Fruit fly (Drosophila melanogaster) whole organism, prepupa: Measurements from ENCODE around the gene dind.

Experiments used
- CG10631 ChIP-seq: fragments of 200-800 bp; sonication (Bioruptor generic); optimal IDR thresholded peaks from 2 replicates; lab custom pipeline; 2016; ENCODE audit warnings: missing biosample characterization, missing genetic modification characterization
- CG11762 ChIP-seq: fragments of 200-800 bp; sonication (Bioruptor generic); optimal IDR thresholded peaks from 3 replicates; lab custom pipeline; 2016; ENCODE audit warnings: missing biosample characterization, missing genetic modification characterization; ENCODE audit not compliant: insufficient read depth
- CG11902 ChIP-seq: fragments of 200-800 bp; sonication (Bioruptor generic); optimal IDR thresholded peaks from 3 replicates; lab custom pipeline; 2016; ENCODE audit warnings: missing biosample characterization, missing genetic modification characterization
- CG3032 ChIP-seq: fragments of 200-800 bp; optimal IDR thresholded peaks from 2 replicates; lab custom pipeline; 2019; ENCODE audit warnings: missing biosample characterization, mild to moderate bottlenecking, missing genetic modification characterization, moderate library complexity
- CG32006 ChIP-seq: fragments of 200-800 bp; sonication (Bioruptor generic); optimal IDR thresholded peaks from 3 replicates; lab custom pipeline; 2017; ENCODE audit warnings: missing biosample characterization, mild to moderate bottlenecking, missing genetic modification characterization
- CG34406 ChIP-seq: fragments of 200-800 bp; sonication (Bioruptor generic); optimal IDR thresholded peaks from 3 replicates; lab custom pipeline; 2016; ENCODE audit warnings: missing biosample characterization, missing genetic modification characterization
- CG3919 ChIP-seq: fragments of 200-800 bp; sonication (Bioruptor generic); optimal IDR thresholded peaks from 3 replicates; lab custom pipeline; 2016; ENCODE audit warnings: missing biosample characterization, missing genetic modification characterization
- CG4318 ChIP-seq: fragments of 200-800 bp; sonication (Bioruptor generic); optimal IDR thresholded peaks from 3 replicates; lab custom pipeline; 2017; ENCODE audit warnings: missing biosample characterization, mild to moderate bottlenecking, missing genetic modification characterization
- CG6276 ChIP-seq: fragments of 200-800 bp; sonication (Bioruptor generic); optimal IDR thresholded peaks from 2 replicates; lab custom pipeline; 2017; ENCODE audit warnings: missing biosample characterization, mild to moderate bottlenecking, missing genetic modification characterization
- CG6792 ChIP-seq: fragments of 200-800 bp; sonication (Bioruptor generic); optimal IDR thresholded peaks from 3 replicates; lab custom pipeline; 2016; ENCODE audit warnings: missing biosample characterization, missing genetic modification characterization
- CG6808 ChIP-seq: fragments of 200-800 bp; sonication (Bioruptor generic); optimal IDR thresholded peaks from 3 replicates; lab custom pipeline; 2017; ENCODE audit warnings: missing biosample characterization, missing genetic modification characterization, mild to moderate bottlenecking, moderate library complexity, missing genetic modification reagents
- CG6854 ChIP-seq: fragments of 200-800 bp; sonication (Bioruptor generic); optimal IDR thresholded peaks from 2 replicates; lab custom pipeline; 2017; ENCODE audit warnings: missing biosample characterization, mild to moderate bottlenecking, missing genetic modification characterization
- CG7368 ChIP-seq: fragments of 200-800 bp; sonication (Bioruptor generic); optimal IDR thresholded peaks from 3 replicates; lab custom pipeline; 2016; ENCODE audit warnings: missing biosample characterization, missing genetic modification characterization
- CG8119 ChIP-seq: fragments of 200-800 bp; sonication (Bioruptor generic); IDR thresholded peaks from 3 replicates; pipeline ENCODE4 v1.3.6; 2022; ENCODE audit warnings: missing biosample characterization, missing genetic modification characterization
- CG8319 ChIP-seq: fragments of 200-800 bp; sonication (Bioruptor generic); optimal IDR thresholded peaks from 3 replicates; lab custom pipeline; 2016; ENCODE audit warnings: missing biosample characterization, missing genetic modification characterization
- CG8632 ChIP-seq: fragments of 200-800 bp; sonication (Bioruptor generic); optimal IDR thresholded peaks from 3 replicates; lab custom pipeline; 2016; ENCODE audit warnings: missing biosample characterization, missing genetic modification characterization
- CG9139 ChIP-seq: fragments of 200-800 bp; sonication (Bioruptor generic); optimal IDR thresholded peaks from 3 replicates; lab custom pipeline; 2017; ENCODE audit warnings: missing biosample characterization, mild to moderate bottlenecking, missing genetic modification characterization
- Eip75B ChIP-seq: fragments of 200-800 bp; sonication (Bioruptor generic); optimal IDR thresholded peaks from 3 replicates; lab custom pipeline; 2016; ENCODE audit warnings: missing biosample characterization, missing genetic modification characterization
- Eip78C ChIP-seq: fragments of 200-800 bp; sonication (Bioruptor generic); peaks from one replicate; lab custom pipeline; 2016; ENCODE audit warnings: missing biosample characterization, missing genetic modification characterization
- Eip93F ChIP-seq: fragments of 200-800 bp; sonication (Bioruptor generic); optimal IDR thresholded peaks from 2 replicates; lab custom pipeline; 2016; ENCODE audit warnings: missing biosample characterization, mild to moderate bottlenecking, missing genetic modification characterization
- Ets21C ChIP-seq: fragments of 200-800 bp; sonication (Bioruptor generic); optimal IDR thresholded peaks from 3 replicates; lab custom pipeline; 2016; ENCODE audit warnings: missing biosample characterization, missing genetic modification characterization
- Gug ChIP-seq: fragments of 200-800 bp; sonication (Bioruptor generic); IDR thresholded peaks from 2 replicates; pipeline ENCODE4 v1.3.6; 2022; ENCODE audit warnings: missing biosample characterization, missing genetic modification characterization
- Hr38 ChIP-seq: sonication (Bioruptor generic); optimal IDR thresholded peaks from 2 replicates; lab custom pipeline; 2016; ENCODE audit warnings: missing biosample characterization, missing genetic modification characterization
- Hr39 ChIP-seq: fragments of 200-800 bp; sonication (Bioruptor generic); optimal IDR thresholded peaks from 2 replicates; lab custom pipeline; 2016; ENCODE audit warnings: missing biosample characterization, missing genetic modification characterization
- Hr4 ChIP-seq: fragments of 200-800 bp; sonication (Bioruptor generic); optimal IDR thresholded peaks from 3 replicates; lab custom pipeline; 2016; ENCODE audit warnings: missing biosample characterization, missing genetic modification characterization
- Met ChIP-seq: fragments of 200-800 bp; sonication (Bioruptor generic); optimal IDR thresholded peaks from 3 replicates; lab custom pipeline; 2016; ENCODE audit warnings: missing biosample characterization, missing genetic modification characterization
- Smox ChIP-seq: fragments of 200-800 bp; sonication (Bioruptor generic); optimal IDR thresholded peaks from 3 replicates; lab custom pipeline; 2016; ENCODE audit warnings: missing biosample characterization, missing genetic modification characterization
- Sox15 ChIP-seq: fragments of 200-800 bp; sonication (Bioruptor generic); optimal IDR thresholded peaks from 3 replicates; lab custom pipeline; 2016; ENCODE audit warnings: missing biosample characterization, missing genetic modification characterization
- acj6 ChIP-seq: fragments of 200-800 bp; sonication (Bioruptor generic); optimal IDR thresholded peaks from 3 replicates; lab custom pipeline; 2016; ENCODE audit warnings: missing biosample characterization, missing genetic modification characterization
- cyc ChIP-seq: fragments of 200-800 bp; sonication (Bioruptor generic); optimal IDR thresholded peaks from 3 replicates; lab custom pipeline; 2016; ENCODE audit warnings: missing biosample characterization, missing genetic modification characterization
- eg ChIP-seq: fragments of 200-800 bp; sonication (Bioruptor generic); IDR thresholded peaks from 3 replicates; pipeline ENCODE4 v1.3.6; 2022; ENCODE audit warnings: missing biosample characterization, missing genetic modification characterization
- esn ChIP-seq: fragments of 200-800 bp; sonication (Bioruptor generic); optimal IDR thresholded peaks from 2 replicates; lab custom pipeline; 2016; ENCODE audit warnings: missing biosample characterization, mild to moderate bottlenecking, missing genetic modification characterization, moderate library complexity
- fd85E ChIP-seq: fragments of 200-800 bp; sonication (Bioruptor generic); optimal IDR thresholded peaks from 3 replicates; lab custom pipeline; 2016; ENCODE audit warnings: missing biosample characterization, missing genetic modification characterization
- fkh ChIP-seq: fragments of 200-800 bp; sonication (Bioruptor generic); optimal IDR thresholded peaks from 3 replicates; lab custom pipeline; 2017; ENCODE audit warnings: missing biosample characterization, mild to moderate bottlenecking, missing genetic modification characterization, moderate library complexity
- lz ChIP-seq: fragments of 200-800 bp; sonication (Bioruptor generic); optimal IDR thresholded peaks from 3 replicates; lab custom pipeline; 2016; ENCODE audit warnings: missing biosample characterization, missing genetic modification characterization
- pdm3 ChIP-seq: fragments of 200-800 bp; sonication (Bioruptor generic); optimal IDR thresholded peaks from 3 replicates; lab custom pipeline; 2016; ENCODE audit warnings: missing biosample characterization, missing genetic modification characterization
- salr ChIP-seq, 2 experiments: fragments of 200-800 bp; sonication (Bioruptor generic); optimal IDR thresholded peaks; 3 replicates each; lab custom pipeline; 2016 to 2018; ENCODE audit warnings: missing biosample characterization in 2 of 2, missing genetic modification characterization in 2 of 2, mild to moderate bottlenecking in 1 of 2
- ss ChIP-seq, 2 experiments: fragments of 200-800 bp; sonication (Bioruptor generic); optimal IDR thresholded peaks; 2 replicates in 1 of 2; 3 replicates in 1 of 2; lab custom pipeline; 2017 to 2018; ENCODE audit warnings: mild to moderate bottlenecking in 2 of 2, missing biosample characterization in 2 of 2, missing genetic modification characterization in 2 of 2, moderate library complexity in 1 of 2
- svp ChIP-seq: fragments of 200-800 bp; sonication (Bioruptor generic); peaks from one replicate; lab custom pipeline; 2016; ENCODE audit warnings: missing biosample characterization, missing genetic modification characterization
- vri ChIP-seq: fragments of 200-800 bp; sonication (Bioruptor generic); optimal IDR thresholded peaks from 3 replicates; lab custom pipeline; 2016; ENCODE audit warnings: missing biosample characterization, mild to moderate bottlenecking, missing genetic modification characterization

Gene dind

DNA sequence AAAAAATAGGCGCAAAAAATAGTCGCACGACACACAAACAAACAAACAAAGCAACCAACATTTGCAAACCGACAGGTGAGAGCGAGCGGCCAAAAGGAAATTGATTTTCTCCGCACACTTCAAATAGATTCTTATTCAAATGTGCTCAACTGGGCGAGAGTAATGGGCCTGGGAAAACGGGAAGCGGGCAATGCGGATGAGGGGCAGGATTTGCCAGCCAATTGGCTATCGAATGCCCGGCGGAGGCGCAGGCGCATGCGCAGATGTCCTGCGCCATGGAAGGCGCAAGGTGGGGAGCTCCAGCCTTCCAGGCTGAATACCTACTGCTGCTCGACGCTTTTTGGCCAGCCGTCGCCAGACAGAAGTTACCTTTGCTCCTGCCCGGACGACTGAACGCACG, 27.8 kb upstream of the dind start, which contains the start of the genes ChAT and VAChT:
Gene ChAT (plus strand): TSS at position 352 of the 400 bp plus-strand sequence.
Gene VAChT (plus strand): TSS at position 352 of the 400 bp plus-strand sequence.
- TF ChIP-seq CG9139 (GFP tag; lab: Kevin White, UChicago) (no peak), CG11902 (GFP tag; lab: Kevin White, UChicago) (no peak), acj6 (GFP tag; lab: Kevin White, UChicago) (no peak), Met (GFP tag; lab: Kevin White, UChicago) (no peak), CG3919 (GFP tag; lab: Kevin White, UChicago) (no peak), eg (no peak), CG11762 (GFP tag; lab: Kevin White, UChicago) (no peak), ss (GFP tag; optimal IDR thresholded peaks at IDR 0.05; lab: Kevin White, UChicago) (no peak), cyc (no peak), Sox15 (no peak), lz (GFP tag; lab: Kevin White, UChicago) (no peak), Hr39 (GFP tag; lab: Kevin White, UChicago) (no peak), Ets21C (GFP tag; lab: Kevin White, UChicago) (no peak), fkh (GFP tag; lab: Kevin White, UChicago) (no peak), CG8319 (GFP tag; lab: Kevin White, UChicago) (no peak), fd85E (no peak), CG8119 (no peak)

DNA sequence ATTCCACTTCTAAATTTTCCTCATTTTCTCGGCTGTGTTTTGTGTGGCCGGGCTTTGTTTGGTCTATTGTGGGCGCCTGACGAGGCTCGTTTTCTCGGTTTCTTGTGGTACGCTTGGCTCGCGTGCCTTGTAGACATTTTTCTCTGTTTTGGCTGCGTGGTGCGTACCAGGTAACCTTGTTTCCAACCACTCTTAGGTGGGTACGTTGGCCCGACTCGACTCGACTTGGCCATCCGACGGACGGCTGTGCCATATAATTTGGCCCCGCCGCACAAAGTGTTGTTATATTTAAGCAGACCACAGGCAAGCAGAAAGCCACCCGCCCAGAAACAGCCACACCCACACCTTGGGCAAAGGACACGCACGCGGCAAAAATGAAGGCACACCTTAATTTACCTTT, 26.2 kb upstream of the dind start:
- TF ChIP-seq acj6 (GFP tag; lab: Kevin White, UChicago) (no peak), CG32006 (no peak), vri (GFP tag; lab: Kevin White, UChicago) (no peak), lz (GFP tag; lab: Kevin White, UChicago) (no peak), Smox (GFP tag; lab: Kevin White, UChicago) (no peak), eg (no peak), salr (GFP tag; optimal IDR thresholded peaks at IDR 0.05; lab: Kevin White, UChicago) (no peak), Eip75B (GFP tag; lab: Kevin White, UChicago) (no peak), Hr38 (GFP tag; lab: Kevin White, UChicago) (no peak), svp (GFP tag; lab: Kevin White, UChicago) (no peak), CG11902 (GFP tag; lab: Kevin White, UChicago) (no peak), Eip78C (GFP tag; lab: Kevin White, UChicago) (no peak), Gug (no peak), esn (GFP tag; lab: Kevin White, UChicago) (no peak), CG8632 (GFP tag; lab: Kevin White, UChicago) (no peak)
- TF ChIP-seq, all 60 proteins: peak for 0

DNA sequence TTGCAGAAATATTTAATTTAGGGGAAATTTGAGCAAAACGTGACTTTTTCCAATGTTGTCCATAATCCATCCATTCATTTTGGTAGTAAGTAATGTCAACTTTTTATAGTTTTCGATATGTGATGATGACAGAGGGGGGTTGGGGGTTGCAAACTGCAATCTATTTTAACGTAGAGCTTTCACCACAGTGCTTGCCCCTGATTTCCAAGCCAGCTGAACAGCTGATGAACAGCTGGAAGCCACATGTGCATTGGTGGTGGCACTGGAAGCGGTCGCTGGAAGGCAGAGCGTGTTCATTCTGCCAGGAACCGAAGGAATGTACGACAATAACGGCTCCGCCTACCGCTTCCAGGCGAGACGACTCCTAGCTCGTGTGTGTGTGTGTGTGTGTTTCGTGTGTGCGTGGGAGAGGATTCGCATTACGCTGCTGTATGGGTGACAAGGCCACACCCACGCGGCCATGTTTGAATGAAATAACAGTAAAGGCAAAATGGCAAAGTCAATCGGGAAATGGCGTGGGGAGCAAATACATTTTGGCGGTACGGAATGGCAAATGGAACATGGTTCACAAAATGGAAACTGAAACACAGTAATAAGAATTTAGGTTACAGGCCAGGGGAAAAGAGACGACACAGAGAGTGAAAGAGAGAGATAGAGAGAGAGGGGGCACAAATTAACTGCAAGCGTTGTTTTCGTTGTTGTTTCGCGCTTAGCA, 21.7 kb upstream of the dind start:
- TF ChIP-seq Hr39 (GFP tag; lab: Kevin White, UChicago) = no peak
- TF ChIP-seq CG3919 (GFP tag; lab: Kevin White, UChicago) = no peak
- TF ChIP-seq Hr38 (GFP tag; lab: Kevin White, UChicago) = no peak
- TF ChIP-seq pdm3 (GFP tag; lab: Kevin White, UChicago) = no peak
- TF ChIP-seq, all 60 proteins: peak for 0

DNA sequence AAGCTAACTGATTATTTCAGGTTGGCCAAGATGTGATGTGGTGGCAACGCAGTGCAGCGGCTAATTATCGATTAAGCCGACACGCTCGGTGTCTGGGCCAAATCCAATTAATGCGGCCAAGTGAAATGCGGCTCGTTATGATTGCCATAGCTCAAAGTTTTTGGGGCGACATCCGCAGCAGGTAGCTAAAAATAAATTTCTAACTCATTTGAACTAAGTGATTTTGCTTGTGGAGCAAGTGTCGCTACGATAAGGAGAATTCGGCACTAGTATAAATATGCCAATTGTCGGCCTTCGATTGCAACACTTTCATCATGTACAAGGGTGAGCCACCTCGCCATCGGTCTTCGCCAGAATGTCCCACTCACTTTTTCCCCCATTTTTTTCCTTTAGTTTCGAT, 17.6 kb upstream of the dind start, which contains the start of gene CG34282:
Gene CG34282 (plus strand): TSS at position 301 of the 400 bp plus-strand sequence.
- TF ChIP-seq CG8319 (GFP tag; lab: Kevin White, UChicago) (no peak), CG7368 (GFP tag; lab: Kevin White, UChicago) (no peak), CG11762 (GFP tag; lab: Kevin White, UChicago) (no peak), CG34406 (GFP tag; lab: Kevin White, UChicago) (no peak), CG6792 (GFP tag; lab: Kevin White, UChicago) (no peak), Gug (no peak), CG4318 (GFP tag; lab: Kevin White, UChicago) (no peak), CG6854 (GFP tag; lab: Kevin White, UChicago) (no peak), CG6808 (no peak), ss (GFP tag; optimal IDR thresholded peaks at IDR 0.05; lab: Kevin White, UChicago) (no peak), CG10631 (GFP tag; lab: Kevin White, UChicago) (no peak), Smox (GFP tag; lab: Kevin White, UChicago) (no peak), CG8632 (GFP tag; lab: Kevin White, UChicago) (no peak), esn (GFP tag; lab: Kevin White, UChicago) (no peak), Hr4 (GFP tag; lab: Kevin White, UChicago) (no peak), fkh (GFP tag; lab: Kevin White, UChicago) (no peak), CG3032 (no peak), Eip93F (no peak), eg (no peak), CG6276 (GFP tag; lab: Kevin White, UChicago) (no peak)
